Fruit fly (Drosophila melanogaster) whole organism, prepupa: ENCODE measurements around the gene Ten-a.

Experiments
- Blimp-1 ChIP-seq: fragments of 200-800 bp; sonication (Bioruptor generic); optimal IDR thresholded peaks from 3 replicates; lab custom pipeline; 2017; ENCODE audit warnings: missing biosample characterization, missing genetic modification characterization, mild to moderate bottlenecking, moderate library complexity, missing genetic modification reagents
- CG10669 ChIP-seq: fragments of 200-800 bp; sonication (Bioruptor generic); optimal IDR thresholded peaks from 3 replicates; lab custom pipeline; 2018; ENCODE audit warnings: missing biosample characterization, mild to moderate bottlenecking, missing genetic modification characterization, moderate library complexity
- CG32006 ChIP-seq: fragments of 200-800 bp; sonication (Bioruptor generic); optimal IDR thresholded peaks from 3 replicates; lab custom pipeline; 2017; ENCODE audit warnings: missing biosample characterization, mild to moderate bottlenecking, missing genetic modification characterization
- Hr39 ChIP-seq: fragments of 200-800 bp; sonication (Bioruptor generic); optimal IDR thresholded peaks from 2 replicates; lab custom pipeline; 2016; ENCODE audit warnings: missing biosample characterization, missing genetic modification characterization
- Lpt ChIP-seq: fragments of 200-800 bp; sonication (Bioruptor generic); optimal IDR thresholded peaks from 3 replicates; lab custom pipeline; 2016; ENCODE audit warnings: missing biosample characterization, missing genetic modification characterization
- Sox102F ChIP-seq: fragments of 200-800 bp; sonication (Bioruptor generic); optimal IDR thresholded peaks from 2 replicates; lab custom pipeline; 2016; ENCODE audit warnings: missing biosample characterization, mild to moderate bottlenecking, missing genetic modification characterization
- achi ChIP-seq: fragments of 200-800 bp; sonication (Bioruptor generic); optimal IDR thresholded peaks from 3 replicates; lab custom pipeline; 2016; ENCODE audit warnings: missing biosample characterization, missing genetic modification characterization
- dac ChIP-seq: fragments of 200-800 bp; sonication (Bioruptor generic); optimal IDR thresholded peaks from 2 replicates; lab custom pipeline; 2017; ENCODE audit warnings: missing biosample characterization, mild to moderate bottlenecking, missing genetic modification characterization
- dsx ChIP-seq: fragments of 200-800 bp; optimal IDR thresholded peaks from 3 replicates; lab custom pipeline; 2019; ENCODE audit warnings: missing biosample characterization, mild to moderate bottlenecking, missing genetic modification characterization, moderate library complexity; ENCODE audit not compliant: poor library complexity, severe bottlenecking
- pdm3 ChIP-seq: fragments of 200-800 bp; sonication (Bioruptor generic); optimal IDR thresholded peaks from 3 replicates; lab custom pipeline; 2016; ENCODE audit warnings: missing biosample characterization, missing genetic modification characterization

dm6 chrX:12012149-12013097 lies 31.1 kb upstream of the Ten-a start, which contains the start of the genes CG1492 and regucalcin:
- TF ChIP-seq Hr39 (GFP tag; lab: Kevin White, UChicago): no peak
- TF ChIP-seq dac (GFP tag; lab: Kevin White, UChicago): no peak
- TF ChIP-seq Sox102F (GFP tag; lab: Kevin White, UChicago): no peak
- no peak for TF ChIP-seq pdm3 (GFP tag; lab: Kevin White, UChicago)
- no peak for TF ChIP-seq CG32006
- TF ChIP-seq Lpt (GFP tag; lab: Kevin White, UChicago): no peak
- no peak for TF ChIP-seq Blimp-1 (GFP tag; lab: Kevin White, UChicago)
- peak; percentile 31 for TF ChIP-seq dsx (GFP tag; lab: Kevin White, UChicago)
- TF ChIP-seq achi: no peak
- TF ChIP-seq CG10669: no peak
